Fruit fly (Drosophila melanogaster): ENCODE results near the gene GstT4.

dm6 chrX:13386776-13387175 is 17.8 kb upstream of the GstT4 start:
- TF ChIP-seq fd96Ca (GFP tag; IDR thresholded peaks at IDR 0.05) = no peak
- no peak for TF ChIP-seq CG8159 (tag; optimal IDR thresholded peaks at IDR 0.05)
- TF ChIP-seq Ets98B (GFP tag; IDR thresholded peaks at IDR 0.05) = no peak
